Fruit fly (Drosophila melanogaster) whole organism, embryonic: ENCODE measurements around the gene CG12546.

ENCODE experiments used
- Atf-2 ChIP-seq: fragments of 200-800 bp; sonication (Bioruptor generic); optimal IDR thresholded peaks from 2 replicates; lab custom pipeline; 2016; ENCODE audit warnings: missing biosample characterization, missing genetic modification characterization
- Atf3 ChIP-seq: fragments of 200-800 bp; sonication (Bioruptor generic); optimal IDR thresholded peaks from 3 replicates; lab custom pipeline; 2016; ENCODE audit warnings: missing biosample characterization, missing genetic modification characterization
- B-H1 ChIP-seq: fragments of 200-800 bp; sonication (Bioruptor generic); IDR thresholded peaks from 3 replicates; pipeline ENCODE4 v1.3.6; 2022; ENCODE audit warnings: missing biosample characterization, missing genetic modification characterization
- Bteb2 ChIP-seq: fragments of 200-800 bp; sonication (Bioruptor generic); optimal IDR thresholded peaks from 2 replicates; lab custom pipeline; 2016; ENCODE audit warnings: missing biosample characterization, missing genetic modification characterization
- CG10431 ChIP-seq: fragments of 200-800 bp; sonication (Bioruptor generic); optimal IDR thresholded peaks from 3 replicates; lab custom pipeline; 2018; ENCODE audit warnings: missing biosample characterization, mild to moderate bottlenecking, missing genetic modification characterization
- CG10654 ChIP-seq: fragments of 200-800 bp; sonication (Bioruptor generic); optimal IDR thresholded peaks from 2 replicates; lab custom pipeline; 2016; ENCODE audit warnings: missing biosample characterization, missing genetic modification characterization
- CG11560 ChIP-seq: fragments of 200-800 bp; sonication (Bioruptor generic); IDR thresholded peaks from 3 replicates; pipeline ENCODE4 v1.3.6; 2022; ENCODE audit warnings: missing biosample characterization, missing genetic modification characterization
- CG12659 ChIP-seq: fragments of 200-800 bp; sonication (Bioruptor generic); optimal IDR thresholded peaks from 3 replicates; lab custom pipeline; 2017; ENCODE audit warnings: mild to moderate bottlenecking, missing biosample characterization, missing genetic modification reagents, missing genetic modification characterization
- CG12942 ChIP-seq: fragments of 200-800 bp; sonication (Bioruptor generic); optimal IDR thresholded peaks from 3 replicates; lab custom pipeline; 2016; ENCODE audit warnings: missing biosample characterization, missing genetic modification characterization
- CG13624 ChIP-seq: fragments of 200-800 bp; sonication (Bioruptor generic); optimal IDR thresholded peaks from 2 replicates; lab custom pipeline; 2016; ENCODE audit warnings: missing biosample characterization, missing genetic modification characterization
- CG16815 ChIP-seq: fragments of 200-800 bp; sonication (Bioruptor generic); optimal IDR thresholded peaks from 3 replicates; lab custom pipeline; 2017; ENCODE audit warnings: missing biosample characterization, mild to moderate bottlenecking, missing genetic modification characterization
- CG17328 ChIP-seq: fragments of 200-800 bp; sonication (Bioruptor generic); IDR thresholded peaks from 2 replicates; pipeline ENCODE4 v1.3.6; 2022; ENCODE audit warnings: missing biosample characterization, missing genetic modification characterization
- CG17612 ChIP-seq: fragments of 200-800 bp; sonication (Bioruptor generic); IDR thresholded peaks from 2 replicates; pipeline ENCODE4 v1.3.6; 2022; ENCODE audit warnings: missing biosample characterization, missing genetic modification characterization
- CG32532 ChIP-seq: fragments of 200-800 bp; sonication (Bioruptor generic); IDR thresholded peaks from 2 replicates; pipeline ENCODE4 v1.3.6; 2022; ENCODE audit warnings: missing biosample characterization, missing genetic modification characterization
- CG4854 ChIP-seq: fragments of 200-800 bp; sonication (Bioruptor generic); optimal IDR thresholded peaks from 2 replicates; lab custom pipeline; 2016; ENCODE audit warnings: missing biosample characterization, missing genetic modification characterization, inconsistent platforms
- CG5245 ChIP-seq: fragments of 200-800 bp; sonication (Bioruptor generic); optimal IDR thresholded peaks from 3 replicates; lab custom pipeline; 2016; ENCODE audit warnings: missing biosample characterization, missing genetic modification characterization
- CG6272 ChIP-seq: fragments of 200-800 bp; sonication (Bioruptor generic); IDR thresholded peaks from 2 replicates; pipeline ENCODE4 v1.3.6; 2022; ENCODE audit warnings: missing biosample characterization, missing genetic modification characterization
- CG7745 ChIP-seq: fragments of 200-800 bp; sonication (Bioruptor generic); optimal IDR thresholded peaks from 2 replicates; lab custom pipeline; 2018; ENCODE audit warnings: missing biosample characterization, mild to moderate bottlenecking, missing genetic modification characterization, moderate library complexity
- CG7839 ChIP-seq: fragments of 200-800 bp; sonication (Bioruptor generic); optimal IDR thresholded peaks from 3 replicates; lab custom pipeline; 2018; ENCODE audit warnings: missing biosample characterization, mild to moderate bottlenecking, missing genetic modification characterization, moderate library complexity
- CG9437 ChIP-seq: fragments of 200-800 bp; sonication (Bioruptor generic); optimal IDR thresholded peaks from 2 replicates; lab custom pipeline; 2018; ENCODE audit warnings: missing biosample characterization, mild to moderate bottlenecking, missing genetic modification characterization
- D ChIP-seq, 2 experiments: fragments of 200-800 bp in 1 of 2; fragments of >200 bp in 1 of 2; sonication (Bioruptor generic) in 1 of 2; optimal IDR thresholded peaks; 2 replicates in 1 of 2; 3 replicates in 1 of 2; lab custom pipeline; 2017; ENCODE audit warnings: mild to moderate bottlenecking in 1 of 2, missing biosample characterization in 1 of 2, missing genetic modification characterization in 1 of 2, missing genetic modification reagents in 1 of 2
- Hr39 ChIP-seq: fragments of >200 bp; optimal IDR thresholded peaks from 2 replicates; lab custom pipeline; 2017
- Lpt ChIP-seq: fragments of >200 bp; optimal IDR thresholded peaks from 2 replicates; lab custom pipeline; 2018; ENCODE audit warnings: missing biosample characterization, missing genetic modification characterization
- NK7.1 ChIP-seq: fragments of 200-800 bp; sonication (Bioruptor generic); optimal IDR thresholded peaks from 3 replicates; lab custom pipeline; 2016; ENCODE audit warnings: missing biosample characterization, missing genetic modification characterization
- Oli ChIP-seq: fragments of 200-800 bp; sonication (Bioruptor generic); optimal IDR thresholded peaks from 2 replicates; lab custom pipeline; 2018; ENCODE audit warnings: missing biosample characterization, mild to moderate bottlenecking, missing genetic modification characterization, moderate library complexity
- Ptx1 ChIP-seq: fragments of 200-800 bp; sonication (Bioruptor generic); IDR thresholded peaks from 2 replicates; pipeline ENCODE4 v1.3.6; 2022; ENCODE audit warnings: missing biosample characterization, missing genetic modification characterization
- Sox100B ChIP-seq: fragments of 200-800 bp; sonication (Bioruptor generic); optimal IDR thresholded peaks from 3 replicates; lab custom pipeline; 2018; ENCODE audit warnings: missing biosample characterization, mild to moderate bottlenecking, missing genetic modification characterization
- Sox102F ChIP-seq: fragments of 200-800 bp; sonication (Bioruptor generic); optimal IDR thresholded peaks from 2 replicates; lab custom pipeline; 2018; ENCODE audit warnings: missing biosample characterization, mild to moderate bottlenecking, missing genetic modification characterization, moderate library complexity
- Sry-β ChIP-seq: fragments of 200-800 bp; sonication (Bioruptor generic); optimal IDR thresholded peaks from 2 replicates; lab custom pipeline; 2018; ENCODE audit warnings: missing biosample characterization, mild to moderate bottlenecking, missing genetic modification characterization, moderate library complexity
- ac ChIP-seq: fragments of 200-800 bp; sonication (Bioruptor generic); optimal IDR thresholded peaks from 3 replicates; lab custom pipeline; 2017; ENCODE audit warnings: missing biosample characterization, mild to moderate bottlenecking, missing genetic modification characterization
- aop ChIP-seq: fragments of 200-800 bp; sonication (Bioruptor generic); IDR thresholded peaks from 2 replicates; pipeline ENCODE4 v1.3.6; 2022; ENCODE audit warnings: missing biosample characterization, missing genetic modification characterization
- bbx ChIP-seq: fragments of 200-800 bp; sonication (Bioruptor generic); IDR thresholded peaks from 2 replicates; pipeline ENCODE4 v1.3.6; 2022; ENCODE audit warnings: missing biosample characterization, missing genetic modification characterization; ENCODE audit not compliant: partially characterized antibody
- cas ChIP-seq: fragments of 200-800 bp; sonication (Bioruptor generic); IDR thresholded peaks from 2 replicates; pipeline ENCODE4 v1.3.6; 2022; ENCODE audit warnings: missing biosample characterization, missing genetic modification characterization
- chn ChIP-seq: fragments of 200-800 bp; sonication (Bioruptor generic); optimal IDR thresholded peaks from 2 replicates; lab custom pipeline; 2016; ENCODE audit warnings: missing biosample characterization, missing genetic modification characterization
- fd96Cb ChIP-seq: fragments of 200-800 bp; sonication (Bioruptor generic); optimal IDR thresholded peaks from 2 replicates; lab custom pipeline; 2018; ENCODE audit warnings: missing biosample characterization, mild to moderate bottlenecking, missing genetic modification characterization, moderate library complexity
- gcm2 ChIP-seq: fragments of 200-800 bp; sonication (Bioruptor generic); optimal IDR thresholded peaks from 2 replicates; lab custom pipeline; 2016; ENCODE audit warnings: missing biosample characterization, missing genetic modification characterization
- lbe ChIP-seq: fragments of 200-800 bp; sonication (Bioruptor generic); optimal IDR thresholded peaks from 2 replicates; lab custom pipeline; 2016; ENCODE audit warnings: missing biosample characterization, mild to moderate bottlenecking, missing genetic modification characterization
- lilli ChIP-seq: fragments of 200-800 bp; sonication (Bioruptor generic); optimal IDR thresholded peaks from 3 replicates; lab custom pipeline; 2016; ENCODE audit warnings: missing biosample characterization, missing genetic modification characterization
- lmd ChIP-seq: fragments of 200-800 bp; sonication (Bioruptor generic); IDR thresholded peaks from 2 replicates; pipeline ENCODE4 v1.3.6; 2022; ENCODE audit warnings: missing biosample characterization, missing genetic modification characterization
- maf-S ChIP-seq: fragments of 200-800 bp; sonication (Bioruptor generic); optimal IDR thresholded peaks from 2 replicates; lab custom pipeline; 2016; ENCODE audit warnings: missing biosample characterization, missing genetic modification characterization
- mam ChIP-seq: fragments of 200-800 bp; sonication (Bioruptor generic); optimal IDR thresholded peaks from 3 replicates; lab custom pipeline; 2016; ENCODE audit warnings: missing biosample characterization, missing genetic modification characterization
- onecut ChIP-seq: fragments of 200-800 bp; sonication (Bioruptor generic); IDR thresholded peaks from 2 replicates; pipeline ENCODE4 v1.3.6; 2022; ENCODE audit warnings: missing biosample characterization, missing genetic modification characterization
- ranshi ChIP-seq: fragments of 200-800 bp; sonication (Bioruptor generic); IDR thresholded peaks from 2 replicates; pipeline ENCODE4 v1.3.6; 2022; ENCODE audit warnings: missing biosample characterization, missing genetic modification characterization
- seq ChIP-seq: fragments of 200-800 bp; sonication (Bioruptor generic); IDR thresholded peaks from 2 replicates; pipeline ENCODE4 v1.3.6; 2022; ENCODE audit warnings: missing biosample characterization, missing genetic modification characterization
- stwl ChIP-seq: fragments of 200-800 bp; sonication (Bioruptor generic); optimal IDR thresholded peaks from 3 replicates; lab custom pipeline; 2018; ENCODE audit warnings: missing biosample characterization, mild to moderate bottlenecking, missing genetic modification characterization, moderate library complexity
- tap ChIP-seq: fragments of 200-800 bp; optimal IDR thresholded peaks from 3 replicates; lab custom pipeline; 2019; ENCODE audit warnings: missing biosample characterization, mild to moderate bottlenecking, missing genetic modification characterization, moderate library complexity
- unpg ChIP-seq: fragments of 200-800 bp; sonication (Bioruptor generic); optimal IDR thresholded peaks from 3 replicates; lab custom pipeline; 2018; ENCODE audit warnings: missing biosample characterization, mild to moderate bottlenecking, missing genetic modification characterization, moderate library complexity
- vvl ChIP-seq: fragments of 200-800 bp; sonication (Bioruptor generic); IDR thresholded peaks from 2 replicates; pipeline ENCODE4 v1.3.6; 2022; ENCODE audit warnings: missing biosample characterization, missing genetic modification characterization
- wek ChIP-seq: fragments of 200-800 bp; sonication (Bioruptor generic); optimal IDR thresholded peaks from 3 replicates; lab custom pipeline; 2018; ENCODE audit warnings: missing biosample characterization, mild to moderate bottlenecking, missing genetic modification characterization, moderate library complexity
- zfh1 ChIP-seq: fragments of 200-800 bp; sonication (Bioruptor generic); IDR thresholded peaks from 3 replicates; pipeline ENCODE4 v1.3.6; 2022; ENCODE audit warnings: missing biosample characterization, missing genetic modification characterization

Gene CG12546

dm6 chr3L:22717137-22717767 lies 23.6 kb upstream of the CG12546 start, which contains the start of the genes ArfGAP3 and CG32452 (continued):
- TF ChIP-seq Hr39 (lab: Kevin White, UChicago) (no peak), CG7839 (tag; lab: Kevin White, UChicago) (peak; percentile 72), zfh1 (GFP tag; lab: Robert Waterston, UW) (peak; percentile 77; the same call in 2 of the 3 replicates), Sry-β (GFP tag; lab: Kevin White, UChicago) (peak; percentile 94), onecut (GFP tag; lab: Robert Waterston, UW) (peak; percentile 50), lbe (peak; percentile 31), NK7.1 (GFP tag; lab: Kevin White, UChicago) (no peak), bbx (peak; percentile 26; the same call in 1 of the 2 replicates), CG16815 (peak; percentile 51), ranshi (peak; percentile 59; the same call in 1 of the 2 replicates), B-H1 (GFP tag; lab: Robert Waterston, UW) (0 out of 3 replicates have a peak, but pooled peaks have one; percentile 40), Oli (peak; percentile 57), Atf-2 (GFP tag; lab: Kevin White, UChicago) (no peak), CG7745 (tag; lab: Kevin White, UChicago) (no peak), fd96Cb (tag; lab: Kevin White, UChicago) (peak; percentile 64), Lpt (no peak), Ptx1 (peak; percentile 80), CG12659 (GFP tag; lab: Kevin White, UChicago) (peak; percentile 81), CG13624 (GFP tag; lab: Kevin White, UChicago) (peak; percentile 54), Bteb2 (peak; percentile 52), CG10654 (GFP tag; lab: Kevin White, UChicago) (peak; percentile 65), CG10431 (GFP tag; lab: Kevin White, UChicago) (no peak), D (optimal IDR thresholded peaks at IDR 0.05; lab: Kevin White, UChicago) (no peak), D (GFP tag; optimal IDR thresholded peaks at IDR 0.05; lab: Kevin White, UChicago) (peak; percentile 40), gcm2 (no peak), maf-S (GFP tag; lab: Kevin White, UChicago) (no peak), ac (GFP tag; lab: Kevin White, UChicago) (no peak), CG5245 (GFP tag; lab: Kevin White, UChicago) (peak; percentile 30), aop (GFP tag; lab: Robert Waterston, UW) (0 out of 2 replicates have a peak, but pooled peaks have one; percentile 23), seq (peak; percentile 56; the same call in 1 of the 2 replicates), lilli (GFP tag; lab: Kevin White, UChicago) (peak; percentile 86), Atf3 (GFP tag; lab: Kevin White, UChicago) (peak; percentile 38), Sox100B (GFP tag; lab: Kevin White, UChicago) (no peak), stwl (tag; lab: Kevin White, UChicago) (peak; percentile 51), CG17612 (GFP tag; lab: Robert Waterston, UW) (0 out of 2 replicates have a peak, but pooled peaks have one; percentile 22), CG6272 (GFP tag; lab: Robert Waterston, UW) (peak; percentile 53; the same call in 1 of the 2 replicates), Sox102F (peak; percentile 75), CG9437 (GFP tag; lab: Kevin White, UChicago) (peak; percentile 81), chn (GFP tag; lab: Kevin White, UChicago) (peak; percentile 65), CG32532 (GFP tag; lab: Robert Waterston, UW) (peak; percentile 82), mam (GFP tag; lab: Kevin White, UChicago) (peak; percentile 76), tap (tag; lab: Kevin White, UChicago) (peak; percentile 60), CG17328 (GFP tag; lab: Robert Waterston, UW) (peak; percentile 72), lmd (GFP tag; lab: Robert Waterston, UW) (peak; percentile 66), CG11560 (peak; percentile 98), vvl (GFP tag; lab: Robert Waterston, UW) (peak; percentile 77), cas (no peak; the same call in 1 of the 2 replicates), unpg (GFP tag; lab: Kevin White, UChicago) (peak; percentile 68), wek (GFP tag; lab: Kevin White, UChicago) (peak; percentile 96), CG12942 (GFP tag; lab: Kevin White, UChicago) (peak; percentile 75), CG4854 (no peak)
